Worm (Caenorhabditis elegans) whole organism, L3 larva: ENCODE results near the gene maoc-1.

Experiments
- ZK546.5 ChIP-seq: sonication (generic microtip); optimal IDR thresholded peaks from 2 replicates; lab custom pipeline; 2017; ENCODE audit warnings: missing biosample characterization, missing genetic modification characterization
- aly-2 ChIP-seq: fragments of 150-350 bp; optimal IDR thresholded peaks from 2 replicates; lab custom pipeline; 2014; ENCODE audit warnings: missing biosample characterization, missing genetic modification characterization
- ceh-16 ChIP-seq: sonication (generic microtip); optimal IDR thresholded peaks from 2 replicates; lab custom pipeline; 2017; ENCODE audit warnings: missing biosample characterization, missing genetic modification characterization
- ceh-82 ChIP-seq: fragments of 150-350 bp; optimal IDR thresholded peaks from 2 replicates; lab custom pipeline; 2014; ENCODE audit warnings: missing biosample characterization, missing genetic modification characterization
- daf-12 ChIP-seq: fragments of 150-350 bp; optimal IDR thresholded peaks from 2 replicates; lab custom pipeline; 2014; ENCODE audit warnings: missing biosample characterization, missing genetic modification reagents, missing genetic modification characterization
- egl-27 ChIP-seq: sonication (generic microtip); optimal IDR thresholded peaks from 4 replicates; lab custom pipeline; 2017; ENCODE audit warnings: missing biosample characterization, missing genetic modification reagents, missing genetic modification characterization
- egl-5 ChIP-seq: fragments of 150-350 bp; optimal IDR thresholded peaks from 2 replicates; lab custom pipeline; 2017; ENCODE audit warnings: missing biosample characterization, missing genetic modification reagents, missing genetic modification characterization, inconsistent platforms
- elt-2 ChIP-seq: sonication (generic microtip); optimal IDR thresholded peaks from 2 replicates; lab custom pipeline; 2016; ENCODE audit warnings: missing genetic modification reagents, mild to moderate bottlenecking, missing genetic modification characterization, missing compliant biosample characterization
- elt-3 ChIP-seq, 3 experiments: fragments of 150-350 bp in 1 of 3; sonication (generic microtip) in 2 of 3; optimal IDR thresholded peaks; 2 replicates in 2 of 3; 4 replicates in 1 of 3; lab custom pipeline; 2014 to 2017; ENCODE audit warnings: missing biosample characterization in 3 of 3, missing genetic modification characterization in 3 of 3
- eor-1 ChIP-seq, 2 experiments: fragments of 150-350 bp; optimal IDR thresholded peaks; 2 replicates each; lab custom pipeline; 2014 to 2018; ENCODE audit warnings: missing biosample characterization in 2 of 2, missing genetic modification characterization in 2 of 2
- hmg-11 ChIP-seq: sonication (generic microtip); optimal IDR thresholded peaks from 2 replicates; lab custom pipeline; 2016; ENCODE audit warnings: missing genetic modification characterization, missing compliant biosample characterization
- lin-39 ChIP-seq: fragments of 150-350 bp; optimal IDR thresholded peaks from 2 replicates; lab custom pipeline; 2018; ENCODE audit warnings: missing biosample characterization, missing genetic modification reagents, missing genetic modification characterization
- lsy-12 ChIP-seq: sonication (generic microtip); optimal IDR thresholded peaks from 2 replicates; lab custom pipeline; 2016; ENCODE audit warnings: mild to moderate bottlenecking, missing genetic modification characterization, missing compliant biosample characterization
- mdl-1 ChIP-seq: fragments of 150-350 bp; optimal IDR thresholded peaks from 2 replicates; lab custom pipeline; 2014; ENCODE audit warnings: missing biosample characterization, missing genetic modification characterization
- nfya-1 ChIP-seq: sonication (generic microtip); optimal IDR thresholded peaks from 2 replicates; lab custom pipeline; 2017; ENCODE audit warnings: missing genetic modification characterization, mild to moderate bottlenecking, missing compliant biosample characterization, antibody characterized with exemption, moderate library complexity; ENCODE audit not compliant: insufficient read depth
- nhr-11 ChIP-seq: fragments of 150-350 bp; optimal IDR thresholded peaks from 2 replicates; lab custom pipeline; 2014; ENCODE audit warnings: missing biosample characterization, missing genetic modification characterization
- nhr-12 ChIP-seq: fragments of 150-350 bp; optimal IDR thresholded peaks from 2 replicates; lab custom pipeline; 2014; ENCODE audit warnings: missing biosample characterization, missing genetic modification characterization
- nhr-23 ChIP-seq: fragments of 150-350 bp; optimal IDR thresholded peaks from 2 replicates; lab custom pipeline; 2014; ENCODE audit warnings: missing biosample characterization, missing genetic modification reagents, missing genetic modification characterization
- nhr-237 ChIP-seq: fragments of 150-350 bp; optimal IDR thresholded peaks from 2 replicates; lab custom pipeline; 2014; ENCODE audit warnings: missing biosample characterization, missing genetic modification characterization
- nhr-28 ChIP-seq: fragments of 150-350 bp; optimal IDR thresholded peaks from 2 replicates; lab custom pipeline; 2014; ENCODE audit warnings: missing biosample characterization, missing genetic modification characterization
- nhr-77 ChIP-seq: fragments of 150-350 bp; optimal IDR thresholded peaks from 2 replicates; lab custom pipeline; 2014; ENCODE audit warnings: missing biosample characterization, missing genetic modification characterization
- pha-4 ChIP-seq: fragments of 150-350 bp; optimal IDR thresholded peaks from 2 replicates; lab custom pipeline; 2014; ENCODE audit warnings: missing biosample characterization, missing genetic modification reagents, missing genetic modification characterization
- pqm-1 ChIP-seq: fragments of 150-350 bp; optimal IDR thresholded peaks from 2 replicates; lab custom pipeline; 2017; ENCODE audit warnings: missing biosample characterization, missing genetic modification characterization, inconsistent platforms
- sea-2 ChIP-seq: fragments of 150-350 bp; sonication (generic microtip); optimal IDR thresholded peaks from 4 replicates; lab custom pipeline; 2014; ENCODE audit warnings: missing biosample characterization, missing genetic modification reagents, missing genetic modification characterization
- skn-1 ChIP-seq: fragments of 150-350 bp; optimal IDR thresholded peaks from 2 replicates; lab custom pipeline; 2014; ENCODE audit warnings: missing biosample characterization, missing genetic modification characterization
- snpc-4 ChIP-seq: fragments of 150-350 bp; optimal IDR thresholded peaks from 2 replicates; lab custom pipeline; 2014; ENCODE audit warnings: missing biosample characterization, missing genetic modification characterization
- unc-39 ChIP-seq: sonication (generic microtip); optimal IDR thresholded peaks from 4 replicates; lab custom pipeline; 2017; ENCODE audit warnings: missing biosample characterization, missing genetic modification characterization
- zag-1 ChIP-seq: fragments of 150-350 bp; optimal IDR thresholded peaks from 2 replicates; lab custom pipeline; 2014; ENCODE audit warnings: missing biosample characterization, missing genetic modification characterization
- ztf-11 ChIP-seq: fragments of 150-350 bp; optimal IDR thresholded peaks from 2 replicates; lab custom pipeline; 2014; ENCODE audit warnings: missing biosample characterization, missing genetic modification characterization
- ztf-4 ChIP-seq: fragments of 150-350 bp; optimal IDR thresholded peaks from 2 replicates; lab custom pipeline; 2014; ENCODE audit warnings: missing biosample characterization, missing genetic modification characterization

Gene maoc-1

ce11 chrII:7205388-7205787, 9.3 kb downstream of the maoc-1 start, which contains the start of gene srd-59:
Gene srd-59, plus strand, starts transcription at chrII:7205688.
- TF ChIP-seq nhr-12 (tag; lab: Kevin White, UChicago) (no peak), unc-39 (no peak), nhr-77 (tag; lab: Kevin White, UChicago) (no peak), ceh-16 (tag; lab: Kevin White, UChicago) (no peak)

- TF ChIP-seq lsy-12 (no peak), daf-12 (tag; lab: Kevin White, UChicago) (no peak), nhr-28 (tag; lab: Kevin White, UChicago) (no peak), ztf-11 (tag; lab: Kevin White, UChicago) (no peak), hmg-11 (tag; lab: Kevin White, UChicago) (no peak), aly-2 (no peak), nhr-11 (tag; lab: Kevin White, UChicago) (no peak), nhr-237 (no peak), zag-1 (tag; lab: Kevin White, UChicago) (no peak)
Observed at ce11 chrII:7207649-7208048, 11.6 kb downstream of the maoc-1 start.

ce11 chrII:7208184-7208583, 12.1 kb downstream of the maoc-1 start, which contains the start of gene dhs-7:
Gene dhs-7, minus strand, starts transcription at chrII:7208460.
- no peak for TF ChIP-seq pqm-1
- no peak for TF ChIP-seq sea-2 (GFP tag; lab: Kevin White, UChicago)
- peak; percentile 67 for TF ChIP-seq elt-2
- TF ChIP-seq, all 47 proteins: peak for 1

ce11 chrII:7210187-7210586, 14.1 kb downstream of the maoc-1 start, which contains the start of gene E04F6.15:
Gene E04F6.15, minus strand, starts transcription at chrII:7210287.
- no peak for TF ChIP-seq eor-1 (tag; optimal IDR thresholded peaks at IDR 0.05; lab: Kevin White, UChicago)
- TF ChIP-seq unc-39: no peak
- TF ChIP-seq mdl-1 (tag; lab: Kevin White, UChicago): no peak
- no peak for TF ChIP-seq elt-2
- no peak for TF ChIP-seq nhr-28 (tag; lab: Kevin White, UChicago)
- no peak for TF ChIP-seq pqm-1
- TF ChIP-seq nhr-11 (tag; lab: Kevin White, UChicago): no peak
- TF ChIP-seq ztf-4 (tag; lab: Kevin White, UChicago): no peak
- no peak for TF ChIP-seq ceh-82
- TF ChIP-seq egl-27: no peak

- TF ChIP-seq snpc-4 (tag; lab: Kevin White, UChicago): no peak
- peak; percentile 82 for TF ChIP-seq egl-5 (tag; lab: Kevin White, UChicago)
- TF ChIP-seq, all 47 proteins: peak for 1
Observed at ce11 chrII:7211280-7211679, 15.2 kb downstream of the maoc-1 start, which contains the start of gene E04F6.8. Gene E04F6.8, minus strand, starts transcription at chrII:7211380.

ce11 chrII:7212059-7212458, 16.0 kb downstream of the maoc-1 start, which contains the start of gene E04F6.9:
Gene E04F6.9, minus strand, starts transcription at chrII:7212159.
- TF ChIP-seq ZK546.5 (tag; lab: Kevin White, UChicago) (no peak), lin-39 (peak; percentile 1)
- TF ChIP-seq, all 47 proteins: peak for 1

ce11 chrII:7217047-7217446, 21.0 kb downstream of the maoc-1 start, which contains the start of gene E04F6.10:
Gene E04F6.10, minus strand, starts transcription at chrII:7217147.
- no peak for TF ChIP-seq elt-3 (tag; optimal IDR thresholded peaks at IDR 0.05; lab: Kevin White, UChicago)
- TF ChIP-seq nhr-77 (tag; lab: Kevin White, UChicago): no peak

ce11 chrII:7224074-7224473, 28.0 kb downstream of the maoc-1 start:
- TF ChIP-seq nfya-1 (tag; lab: Kevin White, UChicago): no peak
- TF ChIP-seq lsy-12: no peak
- TF ChIP-seq nhr-23: no peak
- TF ChIP-seq skn-1: no peak
- no peak for TF ChIP-seq nhr-12 (tag; lab: Kevin White, UChicago)
- TF ChIP-seq pha-4 (tag; lab: Kevin White, UChicago): no peak
- no peak for TF ChIP-seq egl-5 (tag; lab: Kevin White, UChicago)
